Fruit fly (Drosophila melanogaster) whole organism, embryonic: ENCODE data around the gene Pex7.

Experiments used
- ATbp ChIP-seq: fragments of 200-800 bp; sonication (Bioruptor generic); optimal IDR thresholded peaks from 2 replicates; lab custom pipeline; 2017; ENCODE audit warnings: missing biosample characterization, mild to moderate bottlenecking, missing genetic modification characterization, missing genetic modification reagents
- Bteb2 ChIP-seq: fragments of 200-800 bp; sonication (Bioruptor generic); optimal IDR thresholded peaks from 2 replicates; lab custom pipeline; 2016; ENCODE audit warnings: missing biosample characterization, missing genetic modification characterization
- CG10366 ChIP-seq: fragments of 200-800 bp; sonication (Bioruptor generic); IDR thresholded peaks from 2 replicates; pipeline ENCODE4 v1.3.6; 2022; ENCODE audit warnings: missing biosample characterization, missing genetic modification characterization
- CG10979 ChIP-seq: fragments of 200-800 bp; sonication (Bioruptor generic); optimal IDR thresholded peaks from 2 replicates; lab custom pipeline; 2018; ENCODE audit warnings: missing biosample characterization, mild to moderate bottlenecking, missing genetic modification characterization, moderate library complexity
- CG11504 ChIP-seq: fragments of 200-800 bp; sonication (Bioruptor generic); optimal IDR thresholded peaks from 3 replicates; lab custom pipeline; 2019; ENCODE audit warnings: missing biosample characterization, mild to moderate bottlenecking, missing genetic modification characterization, moderate library complexity
- CG11696 ChIP-seq: fragments of 200-800 bp; sonication (Bioruptor generic); IDR thresholded peaks from 2 replicates; pipeline ENCODE4 v1.3.6; 2022; ENCODE audit warnings: missing biosample characterization, missing genetic modification characterization
- CG12744 ChIP-seq: fragments of 200-800 bp; sonication (Bioruptor generic); optimal IDR thresholded peaks from 2 replicates; lab custom pipeline; 2016; ENCODE audit warnings: missing biosample characterization, missing genetic modification characterization
- CG13775 ChIP-seq: fragments of 200-800 bp; sonication (Bioruptor generic); optimal IDR thresholded peaks from 3 replicates; lab custom pipeline; 2017; ENCODE audit warnings: missing biosample characterization, mild to moderate bottlenecking, missing genetic modification characterization
- CG15011 ChIP-seq: fragments of 200-800 bp; sonication (Bioruptor generic); optimal IDR thresholded peaks from 3 replicates; lab custom pipeline; 2018; ENCODE audit warnings: missing biosample characterization, mild to moderate bottlenecking, missing genetic modification characterization
- CG16813 ChIP-seq: fragments of 200-800 bp; sonication (Bioruptor generic); IDR thresholded peaks from 3 replicates; pipeline ENCODE4 v1.3.6; 2022; ENCODE audit warnings: missing biosample characterization, missing genetic modification characterization; ENCODE audit not compliant: partially characterized antibody
- CG1792 ChIP-seq: fragments of 200-800 bp; sonication (Bioruptor generic); optimal IDR thresholded peaks from 2 replicates; lab custom pipeline; 2016; ENCODE audit warnings: missing biosample characterization, missing genetic modification characterization
- CG31224 ChIP-seq: fragments of 200-800 bp; sonication (Bioruptor generic); IDR thresholded peaks from 2 replicates; pipeline ENCODE4 v1.3.6; 2022; ENCODE audit warnings: missing biosample characterization, missing genetic modification characterization
- CG34376 ChIP-seq: fragments of 200-800 bp; sonication (Bioruptor generic); optimal IDR thresholded peaks from 2 replicates; lab custom pipeline; 2018; ENCODE audit warnings: missing biosample characterization, mild to moderate bottlenecking, missing genetic modification characterization
- CG3726 ChIP-seq: fragments of 200-800 bp; sonication (Bioruptor generic); IDR thresholded peaks from 3 replicates; pipeline ENCODE4, ENCODE4 v1.3.6; 2022; ENCODE audit warnings: missing biosample characterization, missing genetic modification characterization
- CG4360 ChIP-seq: fragments of 200-800 bp; sonication (Bioruptor generic); IDR thresholded peaks from 2 replicates; pipeline ENCODE4 v1.3.6; 2022; ENCODE audit warnings: missing biosample characterization, missing genetic modification characterization
- CG5180 ChIP-seq: fragments of 200-800 bp; sonication (Bioruptor generic); optimal IDR thresholded peaks from 3 replicates; lab custom pipeline; 2017; ENCODE audit warnings: missing biosample characterization, missing genetic modification characterization, mild to moderate bottlenecking, moderate library complexity, missing genetic modification reagents
- CG6272 ChIP-seq: fragments of 200-800 bp; sonication (Bioruptor generic); IDR thresholded peaks from 2 replicates; pipeline ENCODE4 v1.3.6; 2022; ENCODE audit warnings: missing biosample characterization, missing genetic modification characterization
- CG7372 ChIP-seq: fragments of 200-800 bp; sonication (Bioruptor generic); IDR thresholded peaks from 2 replicates; pipeline ENCODE4 v1.3.6; 2022; ENCODE audit warnings: missing biosample characterization, missing genetic modification characterization
- CG7745 ChIP-seq: fragments of 200-800 bp; sonication (Bioruptor generic); optimal IDR thresholded peaks from 2 replicates; lab custom pipeline; 2018; ENCODE audit warnings: missing biosample characterization, mild to moderate bottlenecking, missing genetic modification characterization, moderate library complexity
- D19B ChIP-seq: fragments of 200-800 bp; sonication (Bioruptor generic); optimal IDR thresholded peaks from 2 replicates; lab custom pipeline; 2017; ENCODE audit warnings: missing biosample characterization, mild to moderate bottlenecking, missing genetic modification characterization
- Dll ChIP-seq: fragments of 200-800 bp; sonication (Bioruptor generic); IDR thresholded peaks from 4 replicates; pipeline ENCODE4 v1.3.6; 2022; ENCODE audit warnings: missing biosample characterization, missing genetic modification characterization; ENCODE audit not compliant: partially characterized antibody
- ERR ChIP-seq: fragments of 200-800 bp; sonication (Bioruptor generic); optimal IDR thresholded peaks from 2 replicates; lab custom pipeline; 2016; ENCODE audit warnings: missing biosample characterization, missing genetic modification characterization
- Elba2 ChIP-seq: fragments of 200-800 bp; sonication (Bioruptor generic); optimal IDR thresholded peaks from 3 replicates; lab custom pipeline; 2016; ENCODE audit warnings: missing biosample characterization, missing genetic modification characterization
- Fer1 ChIP-seq: fragments of 200-800 bp; sonication (Bioruptor generic); optimal IDR thresholded peaks from 2 replicates; lab custom pipeline; 2017; ENCODE audit warnings: missing biosample characterization, mild to moderate bottlenecking, missing genetic modification characterization
- Hr78 ChIP-seq, 2 experiments: fragments of 200-800 bp in 1 of 2; fragments of >200 bp in 1 of 2; sonication (Bioruptor generic) in 1 of 2; optimal IDR thresholded peaks; 2 replicates each; lab custom pipeline; 2017 to 2019; ENCODE audit warnings: missing biosample characterization in 2 of 2, missing genetic modification characterization in 2 of 2, mild to moderate bottlenecking in 1 of 2, moderate library complexity in 1 of 2
- Lim3 ChIP-seq: fragments of 200-800 bp; sonication (Bioruptor generic); IDR thresholded peaks from 2 replicates; pipeline ENCODE4 v1.3.6; 2022; ENCODE audit warnings: missing biosample characterization, missing genetic modification characterization
- Neu2 ChIP-seq: fragments of 200-800 bp; sonication (Bioruptor generic); optimal IDR thresholded peaks from 3 replicates; lab custom pipeline; 2016; ENCODE audit warnings: missing biosample characterization, missing genetic modification characterization, borderline replicate concordance
- Nf-YA ChIP-seq: fragments of 200-800 bp; sonication (Bioruptor generic); IDR thresholded peaks from 2 replicates; pipeline ENCODE4 v1.3.6; 2022; ENCODE audit warnings: missing biosample characterization, missing genetic modification characterization
- Optix ChIP-seq: fragments of 200-800 bp; sonication (Bioruptor generic); IDR thresholded peaks from 3 replicates; pipeline ENCODE4 v1.3.6; 2022; ENCODE audit warnings: missing biosample characterization, missing genetic modification characterization
- Tbp ChIP-seq: fragments of >200 bp; optimal IDR thresholded peaks from 2 replicates; lab custom pipeline; 2018; ENCODE audit warnings: missing biosample characterization, missing genetic modification characterization
- amos ChIP-seq: fragments of 200-800 bp; sonication (Bioruptor generic); IDR thresholded peaks from 2 replicates; pipeline ENCODE4 v1.3.6; 2022; ENCODE audit warnings: missing biosample characterization, missing genetic modification characterization; ENCODE audit not compliant: partially characterized antibody
- ato ChIP-seq: fragments of 200-800 bp; sonication (Bioruptor generic); IDR thresholded peaks from 2 replicates; pipeline ENCODE4 v1.3.6; 2022; ENCODE audit warnings: missing biosample characterization, missing genetic modification characterization; ENCODE audit not compliant: partially characterized antibody
- bcd ChIP-seq: fragments of 200-800 bp; sonication (Bioruptor generic); optimal IDR thresholded peaks from 2 replicates; lab custom pipeline; 2017; ENCODE audit warnings: missing biosample characterization, mild to moderate bottlenecking, missing genetic modification characterization
- croc ChIP-seq: fragments of 200-800 bp; sonication (Bioruptor generic); conservative IDR thresholded peaks from 3 replicates; pipeline ENCODE4 v1.3.6; 2022; ENCODE audit warnings: missing biosample characterization, missing genetic modification characterization
- dpn ChIP-seq, 2 experiments: fragments of 200-800 bp; sonication (Bioruptor generic); optimal IDR thresholded peaks; 3 replicates each; lab custom pipeline; 2016; ENCODE audit warnings: missing biosample characterization in 2 of 2, missing genetic modification characterization in 2 of 2
- en ChIP-seq: fragments of 200-800 bp; sonication (Bioruptor generic); optimal IDR thresholded peaks from 2 replicates; lab custom pipeline; 2016; ENCODE audit warnings: missing biosample characterization, missing genetic modification characterization
- fd102C ChIP-seq: fragments of 200-800 bp; sonication (Bioruptor generic); optimal IDR thresholded peaks from 2 replicates; lab custom pipeline; 2018; ENCODE audit warnings: missing biosample characterization, mild to moderate bottlenecking, missing genetic modification characterization, moderate library complexity
- gce ChIP-seq: fragments of 200-800 bp; sonication (Bioruptor generic); IDR thresholded peaks from 3 replicates; pipeline ENCODE4 v1.3.6; 2022; ENCODE audit warnings: missing biosample characterization, missing genetic modification characterization
- inv ChIP-seq: fragments of 200-800 bp; sonication (Bioruptor generic); IDR thresholded peaks from 2 replicates; pipeline ENCODE4 v1.3.6; 2022; ENCODE audit warnings: missing biosample characterization, missing genetic modification characterization; ENCODE audit not compliant: partially characterized antibody
- luna ChIP-seq: fragments of 200-800 bp; sonication (Bioruptor generic); optimal IDR thresholded peaks from 2 replicates; lab custom pipeline; 2016; ENCODE audit warnings: missing biosample characterization, missing genetic modification characterization
- maf-S ChIP-seq: fragments of 200-800 bp; sonication (Bioruptor generic); optimal IDR thresholded peaks from 2 replicates; lab custom pipeline; 2016; ENCODE audit warnings: missing biosample characterization, missing genetic modification characterization
- mam ChIP-seq: fragments of 200-800 bp; sonication (Bioruptor generic); optimal IDR thresholded peaks from 3 replicates; lab custom pipeline; 2016; ENCODE audit warnings: missing biosample characterization, missing genetic modification characterization
- mirr ChIP-seq: fragments of 200-800 bp; sonication (Bioruptor generic); optimal IDR thresholded peaks from 3 replicates; lab custom pipeline; 2018; ENCODE audit warnings: missing biosample characterization, mild to moderate bottlenecking, missing genetic modification characterization
- nerfin-2 ChIP-seq: fragments of 200-800 bp; sonication (Bioruptor generic); IDR thresholded peaks from 2 replicates; pipeline ENCODE4 v1.3.6; 2022; ENCODE audit warnings: missing biosample characterization, missing genetic modification characterization; ENCODE audit not compliant: partially characterized antibody
- sc ChIP-seq, 3 experiments: fragments of >200 bp in 2 of 3; fragments of 200-800 bp in 1 of 3; sonication (Bioruptor generic) in 1 of 3; optimal IDR thresholded peaks; 2 replicates in 2 of 3; 3 replicates in 1 of 3; lab custom pipeline; 2017; ENCODE audit warnings: mild to moderate bottlenecking in 1 of 3, missing biosample characterization in 1 of 3, missing genetic modification characterization in 1 of 3, missing genetic modification reagents in 1 of 3
- sim ChIP-seq: fragments of 200-800 bp; sonication (Bioruptor generic); IDR thresholded peaks from 2 replicates; pipeline ENCODE4 v1.3.6; 2022; ENCODE audit warnings: missing biosample characterization, missing genetic modification characterization
- stc ChIP-seq: fragments of 200-800 bp; sonication (Bioruptor generic); IDR thresholded peaks from 2 replicates; pipeline ENCODE4 v1.3.6; 2022; ENCODE audit warnings: missing biosample characterization, missing genetic modification characterization
- z ChIP-seq: fragments of 200-800 bp; sonication (Bioruptor generic); IDR thresholded peaks from 3 replicates; pipeline ENCODE4 v1.3.6; 2022; ENCODE audit warnings: missing biosample characterization, missing genetic modification characterization

Gene Pex7

DNA sequence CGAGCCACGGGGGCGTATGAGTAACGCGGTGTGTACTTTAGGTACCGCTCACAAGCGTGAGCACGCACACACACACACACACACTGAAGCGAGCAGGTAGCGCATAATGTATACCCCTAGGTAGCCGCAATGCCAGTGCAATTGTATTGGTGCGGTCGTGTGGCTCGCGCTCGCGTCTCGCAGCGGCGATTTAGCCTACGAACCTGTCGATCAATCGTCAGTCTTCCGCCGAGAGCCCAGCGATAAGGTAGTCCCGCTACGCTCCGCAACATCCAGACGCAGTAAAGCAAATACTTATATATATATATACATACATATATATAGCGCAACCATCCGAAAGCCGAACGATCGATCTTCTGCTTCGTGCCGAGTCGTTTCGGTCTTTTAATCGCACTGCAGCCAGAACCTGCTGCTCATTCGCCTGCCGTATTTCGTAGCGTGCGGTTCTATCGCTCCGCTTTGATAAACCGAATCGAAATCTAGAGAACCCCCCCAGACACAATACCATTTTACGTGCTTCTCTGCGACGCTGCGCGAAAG, 28.7 kb downstream of the Pex7 start, which contains the start of gene hry (continued):
- TF ChIP-seq Lim3 (GFP tag; lab: Robert Waterston, UW) = no peak
- no peak for TF ChIP-seq maf-S (GFP tag; lab: Kevin White, UChicago)
- TF ChIP-seq mirr (GFP tag; lab: Kevin White, UChicago) = peak; percentile 86
- TF ChIP-seq CG3726 (GFP tag; lab: Robert Waterston, UW) = 0 out of 3 replicates have a peak, but pooled peaks have one; percentile 21
- TF ChIP-seq CG5180 (GFP tag; lab: Kevin White, UChicago) = peak; percentile 64
- no peak for TF ChIP-seq sim (GFP tag; lab: Robert Waterston, UW)
- TF ChIP-seq luna (GFP tag; lab: Kevin White, UChicago) = no peak
- no peak for TF ChIP-seq en (GFP tag; lab: Kevin White, UChicago)
- TF ChIP-seq ATbp = no peak
- no peak for TF ChIP-seq dpn (GFP tag; optimal IDR thresholded peaks at IDR 0.05; lab: Kevin White, UChicago)
- TF ChIP-seq CG16813 (GFP tag; lab: Robert Waterston, UW) = 0 out of 3 replicates have a peak, but pooled peaks have one; percentile 20
- TF ChIP-seq D19B = no peak
- TF ChIP-seq fd102C (GFP tag; lab: Kevin White, UChicago) = peak; percentile 66
- TF ChIP-seq Fer1 = peak; percentile 68
- no peak for TF ChIP-seq Tbp (GFP tag; lab: Kevin White, UChicago)
- no peak for TF ChIP-seq Elba2 (GFP tag; lab: Kevin White, UChicago)
- peak; percentile 58; the same call in 1 of the 2 replicates for TF ChIP-seq amos
- TF ChIP-seq bcd (GFP tag; lab: Kevin White, UChicago) = peak; percentile 24
- TF ChIP-seq z (GFP tag; lab: Robert Waterston, UW) = no peak
- TF ChIP-seq CG11504 (tag; lab: Kevin White, UChicago) = peak; percentile 38
- TF ChIP-seq CG10366 = peak; percentile 18; the same call in 1 of the 2 replicates
- peak; percentile 37 for TF ChIP-seq CG10979 (tag; lab: Kevin White, UChicago)
- TF ChIP-seq sc (optimal IDR thresholded peaks at IDR 0.05; lab: Kevin White, UChicago) = no peak
- peak; percentile 10 for TF ChIP-seq sc (GFP tag; optimal IDR thresholded peaks at IDR 0.05; lab: Kevin White, UChicago)
- TF ChIP-seq CG13775 (GFP tag; lab: Kevin White, UChicago) = peak; percentile 27
- TF ChIP-seq CG1792 (GFP tag; lab: Kevin White, UChicago) = no peak
- TF ChIP-seq Nf-YA (GFP tag; lab: Robert Waterston, UW) = no peak
- TF ChIP-seq CG12744 = no peak
- no peak for TF ChIP-seq mam (GFP tag; lab: Kevin White, UChicago)
- peak; percentile 88 for TF ChIP-seq CG34376 (GFP tag; lab: Kevin White, UChicago)
- TF ChIP-seq Optix (GFP tag; lab: Robert Waterston, UW) = 0 out of 3 replicates have a peak, but pooled peaks have one; percentile 40
- 0 out of 2 replicates have a peak, but pooled peaks have one; percentile 34 for TF ChIP-seq CG11696
- peak; percentile 21; the same call in 1 of the 2 replicates for TF ChIP-seq ato (GFP tag; lab: Robert Waterston, UW)
- TF ChIP-seq CG15011 = no peak
- TF ChIP-seq CG6272 (GFP tag; lab: Robert Waterston, UW) = no peak
- TF ChIP-seq CG31224 (GFP tag; lab: Robert Waterston, UW) = no peak
- TF ChIP-seq Dll (GFP tag; lab: Robert Waterston, UW) = peak; percentile 46; the same call in 1 of the 4 replicates
- TF ChIP-seq CG7745 (tag; lab: Kevin White, UChicago) = peak; percentile 4
- peak; percentile 94 for TF ChIP-seq CG7372 (GFP tag; lab: Robert Waterston, UW)
- no peak for TF ChIP-seq croc (GFP tag; lab: Robert Waterston, UW)
- no peak for TF ChIP-seq Bteb2 (GFP tag; lab: Kevin White, UChicago)
- no peak for TF ChIP-seq inv
- no peak; the same call in 1 of the 2 replicates for TF ChIP-seq stc (GFP tag; lab: Robert Waterston, UW)
- TF ChIP-seq nerfin-2 (GFP tag; lab: Robert Waterston, UW) = no peak
- peak; percentile 57; the same call in 1 of the 3 replicates for TF ChIP-seq gce
- TF ChIP-seq ERR = no peak
- no peak for TF ChIP-seq Neu2 (GFP tag; lab: Kevin White, UChicago)
- peak in 1 of 2 experiments; percentile 81 for TF ChIP-seq Hr78 (GFP tag; optimal IDR thresholded peaks at IDR 0.05; lab: Kevin White, UChicago)
- peak; percentile 15; the same call in 1 of the 2 replicates for TF ChIP-seq CG4360 (GFP tag; lab: Robert Waterston, UW)
